Worm (Caenorhabditis elegans): ENCODE results near the gene F46H5.5.

F46H5.5 gene

DNA sequence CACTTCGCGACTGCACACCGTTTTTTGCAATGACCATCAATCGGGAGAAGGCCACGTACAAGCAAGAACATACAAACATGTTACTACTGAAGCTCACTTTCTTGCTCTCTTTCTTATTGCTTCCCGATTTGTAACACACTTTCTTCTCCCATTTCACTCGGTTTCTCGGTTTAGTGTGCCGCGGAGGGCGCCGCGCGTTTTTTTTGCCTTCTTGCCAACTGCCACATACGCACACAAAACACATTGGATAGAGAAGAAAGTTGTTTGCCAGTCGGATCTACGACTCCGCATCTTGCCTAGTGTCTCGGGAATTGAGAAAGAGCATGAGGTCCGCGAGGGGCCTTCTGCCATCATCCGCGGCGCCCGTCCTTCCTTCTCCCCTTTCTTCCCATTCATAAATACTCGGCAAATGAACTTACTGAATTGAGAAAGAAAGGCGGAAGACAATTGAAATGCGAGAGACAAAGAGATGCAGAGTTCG lies 22.0 kb downstream of the F46H5.5 start:
- TF ChIP-seq nfya-1 (tag; optimal IDR thresholded peaks at IDR 0.05) (peak; percentile 14), gmeb-2 (tag; optimal IDR thresholded peaks at IDR 0.05) (no peak), tbx-7 (tag; optimal IDR thresholded peaks at IDR 0.05) (no peak), mec-3 (tag; optimal IDR thresholded peaks at IDR 0.05; ENCODE audit: borderline replicate concordance) (no peak), eyg-1 (tag; optimal IDR thresholded peaks at IDR 0.05) (no peak), fkh-6 (tag; optimal IDR thresholded peaks at IDR 0.05) (no peak), lin-11 (tag; optimal IDR thresholded peaks at IDR 0.05) (no peak), pax-1 (tag; optimal IDR thresholded peaks at IDR 0.05) (no peak), fkh-10 (GFP tag; optimal IDR thresholded peaks at IDR 0.05) (peak; percentile 12), unc-86 (tag; optimal IDR thresholded peaks at IDR 0.05) (no peak), ceh-34 (tag; optimal IDR thresholded peaks at IDR 0.05) (peak; percentile 66), hlh-13 (GFP tag; optimal IDR thresholded peaks at IDR 0.05) (no peak), hlh-6 (tag; optimal IDR thresholded peaks at IDR 0.05) (peak; percentile 61), K09A11.1 (tag; optimal IDR thresholded peaks at IDR 0.05; ENCODE audit: insufficient read depth) (no peak), hlh-30 (tag; optimal IDR thresholded peaks at IDR 0.05; ENCODE audit: insufficient read depth) (no peak), fax-1 (tag; optimal IDR thresholded peaks at IDR 0.05) (no peak), C38D4.7 (GFP tag; optimal IDR thresholded peaks at IDR 0.05) (no peak), unc-3 (GFP tag; conservative IDR thresholded peaks at IDR 0.05) (no peak), unc-3 (tag; optimal IDR thresholded peaks at IDR 0.05) (no peak), elt-4 (tag; optimal IDR thresholded peaks at IDR 0.05) (no peak), syd-9 (tag; optimal IDR thresholded peaks at IDR 0.05) (peak; percentile 1), hlh-15 (tag; optimal IDR thresholded peaks at IDR 0.05) (no peak), che-1 (tag; optimal IDR thresholded peaks at IDR 0.05) (no peak), dve-1 (tag; optimal IDR thresholded peaks at IDR 0.05) (no peak), nhr-232 (tag; optimal IDR thresholded peaks at IDR 0.05) (no peak), ceh-2 (tag; optimal IDR thresholded peaks at IDR 0.05) (no peak), pag-3 (tag; optimal IDR thresholded peaks at IDR 0.05; ENCODE audit: borderline replicate concordance) (no peak), ceh-45 (GFP tag; IDR thresholded peaks at IDR 0.05) (no peak), ceh-9 (tag; optimal IDR thresholded peaks at IDR 0.05) (no peak), ttx-3 (tag; optimal IDR thresholded peaks at IDR 0.05) (no peak), madf-2 (tag; optimal IDR thresholded peaks at IDR 0.05) (no peak), ceh-22 (tag; optimal IDR thresholded peaks at IDR 0.05) (no peak), Y22D7AL.16 (tag; optimal IDR thresholded peaks at IDR 0.05) (no peak), C08G9.2 (tag; optimal IDR thresholded peaks at IDR 0.05) (no peak), ceh-18 (tag; optimal IDR thresholded peaks at IDR 0.05) (peak; percentile 93), nhr-11 (tag; optimal IDR thresholded peaks at IDR 0.05) (no peak), npax-4 (tag; optimal IDR thresholded peaks at IDR 0.05) (no peak), sox-2 (GFP tag; IDR thresholded peaks at IDR 0.05) (no peak), ceh-30 (tag; optimal IDR thresholded peaks at IDR 0.05) (no peak), pqm-1 (tag; optimal IDR thresholded peaks at IDR 0.05) (no peak), odd-2 (tag; optimal IDR thresholded peaks at IDR 0.05) (no peak), sdc-2 (tag; optimal IDR thresholded peaks at IDR 0.05) (no peak), ref-2 (tag; optimal IDR thresholded peaks at IDR 0.05) (peak; percentile 27), elt-2 (tag; optimal IDR thresholded peaks at IDR 0.05) (no peak), ceh-6 (GFP tag; optimal IDR thresholded peaks at IDR 0.05) (peak; percentile 30), ceh-31 (tag; optimal IDR thresholded peaks at IDR 0.05) (peak; percentile 57), zip-5 (tag; optimal IDR thresholded peaks at IDR 0.05) (no peak), ahr-1 (tag; optimal IDR thresholded peaks at IDR 0.05) (no peak), ztf-16 (tag; optimal IDR thresholded peaks at IDR 0.05) (no peak), T23F11.4 (GFP tag; optimal IDR thresholded peaks at IDR 0.05) (no peak), ceh-19 (GFP tag; optimal IDR thresholded peaks at IDR 0.05) (no peak), pros-1 (tag; optimal IDR thresholded peaks at IDR 0.05) (no peak), F13H6.1 (tag; optimal IDR thresholded peaks at IDR 0.05) (peak; percentile 50), lim-6 (tag; optimal IDR thresholded peaks at IDR 0.05) (no peak)
